Worm (Caenorhabditis elegans) whole organism, young adult: Measurements from ENCODE around the gene EEED8.15.
A peak's percentile ranks its signal among the peaks of the same experiment; 100 is the strongest.

Experiments
- B0019.2 ChIP-seq: fragments of 200-800 bp; sonication (Bioruptor generic); conservative IDR thresholded peaks from 2 replicates; pipeline ENCODE4 v1.3.6; 2022; ENCODE audit warnings: missing genetic modification reagents, missing genetic modification characterization, missing compliant biosample characterization
- C06A6.2 ChIP-seq: fragments of 200-800 bp; sonication (Bioruptor generic); conservative IDR thresholded peaks from 2 replicates; pipeline ENCODE4 v1.3.6; 2022; ENCODE audit warnings: missing genetic modification characterization, missing compliant biosample characterization
- F10E7.11 ChIP-seq: sonication (generic microtip); optimal IDR thresholded peaks from 2 replicates; lab custom pipeline; 2017; ENCODE audit warnings: mild to moderate bottlenecking, missing genetic modification characterization, moderate library complexity, missing compliant biosample characterization
- F22D6.2 ChIP-seq: sonication (generic microtip); optimal IDR thresholded peaks from 2 replicates; lab custom pipeline; 2016; ENCODE audit warnings: mild to moderate bottlenecking, missing genetic modification characterization, missing compliant biosample characterization
- F39B2.1 ChIP-seq: fragments of 200-800 bp; sonication (Bioruptor generic); IDR thresholded peaks from 2 replicates; pipeline ENCODE4 v1.3.6; 2022; ENCODE audit warnings: missing genetic modification reagents, missing genetic modification characterization, missing compliant biosample characterization
- F52B5.7 ChIP-seq: sonication (generic microtip); optimal IDR thresholded peaks from 2 replicates; lab custom pipeline; 2016; ENCODE audit warnings: mild to moderate bottlenecking, missing genetic modification characterization, missing compliant biosample characterization
- F55B11.4 ChIP-seq: sonication (generic microtip); optimal IDR thresholded peaks from 2 replicates; lab custom pipeline; 2016; ENCODE audit warnings: missing compliant biosample characterization, missing genetic modification characterization, borderline replicate concordance; ENCODE audit not compliant: insufficient read depth
- Y53G8AR.9 ChIP-seq: fragments of 200-800 bp; sonication (Bioruptor generic); conservative IDR thresholded peaks from 2 replicates; pipeline ENCODE4 v1.3.6; 2022; ENCODE audit warnings: missing genetic modification reagents, missing genetic modification characterization, missing compliant biosample characterization
- Y95B8A.8 ChIP-seq: fragments of 200-800 bp; sonication (Bioruptor generic); IDR thresholded peaks from 2 replicates; pipeline ENCODE4 v1.3.6; 2022; ENCODE audit warnings: missing genetic modification reagents, missing genetic modification characterization, missing compliant biosample characterization
- ama-1 ChIP-seq, 3 experiments: fragments of 150-350 bp in 1 of 3; sonication (generic microtip) in 2 of 3; optimal IDR thresholded peaks; 2 replicates each; lab custom pipeline; 2014 to 2018; ENCODE audit warnings: missing biosample characterization in 2 of 3, missing genetic modification characterization in 2 of 3, missing genetic modification reagents in 2 of 3
- athp-1 ChIP-seq: sonication (generic microtip); optimal IDR thresholded peaks from 2 replicates; lab custom pipeline; 2017; ENCODE audit warnings: mild to moderate bottlenecking, missing genetic modification characterization, missing compliant biosample characterization
- attf-3 ChIP-seq: fragments of 200-800 bp; sonication (Bioruptor generic); conservative IDR thresholded peaks from 2 replicates; pipeline ENCODE4 v1.3.6; 2022; ENCODE audit warnings: missing genetic modification reagents, missing genetic modification characterization, missing compliant biosample characterization
- attf-5 ChIP-seq: fragments of 200-800 bp; sonication (Bioruptor generic); optimal IDR thresholded peaks from 2 replicates; lab custom pipeline; 2018; ENCODE audit warnings: mild to moderate bottlenecking, missing genetic modification characterization, missing compliant biosample characterization
- attf-6 ChIP-seq: fragments of 200-800 bp; sonication (Bioruptor generic); IDR thresholded peaks from 2 replicates; pipeline ENCODE4 v1.3.6; 2022; ENCODE audit warnings: missing genetic modification reagents, missing genetic modification characterization, missing compliant biosample characterization
- bed-2 ChIP-seq: fragments of 200-800 bp; sonication (Bioruptor generic); IDR thresholded peaks from 2 replicates; pipeline ENCODE4 v1.3.6; 2022; ENCODE audit warnings: missing genetic modification reagents, missing genetic modification characterization, missing compliant biosample characterization
- cebp-1 ChIP-seq, 2 experiments: fragments of 200-800 bp in 1 of 2; sonication (Bioruptor generic) in 1 of 2; sonication (generic microtip) in 1 of 2; IDR thresholded peaks in 1 of 2; optimal IDR thresholded peaks in 1 of 2; 2 replicates each; pipeline versions ENCODE4 v1.3.6 to Lab custom; 2017 to 2022; ENCODE audit warnings: missing compliant biosample characterization in 2 of 2, missing genetic modification characterization in 2 of 2, mild to moderate bottlenecking in 1 of 2, missing genetic modification reagents in 1 of 2, moderate library complexity in 1 of 2
- ceh-40 ChIP-seq: fragments of 200-800 bp; sonication (Bioruptor generic); IDR thresholded peaks from 2 replicates; pipeline ENCODE4 v1.3.6; 2022; ENCODE audit warnings: missing genetic modification characterization, missing compliant biosample characterization
- die-1 ChIP-seq: sonication (generic microtip); optimal IDR thresholded peaks from 2 replicates; lab custom pipeline; 2016; ENCODE audit warnings: missing genotype, mild to moderate bottlenecking, missing genetic modification characterization, missing compliant biosample characterization
- efl-1 ChIP-seq: fragments of 150-350 bp; optimal IDR thresholded peaks from 2 replicates; lab custom pipeline; 2014; ENCODE audit warnings: missing biosample characterization, missing genetic modification reagents, missing genetic modification characterization
- egl-18 ChIP-seq: fragments of 200-800 bp; sonication (Bioruptor generic); IDR thresholded peaks from 2 replicates; pipeline ENCODE4 v1.3.6; 2022; ENCODE audit warnings: missing genetic modification reagents, missing genetic modification characterization, missing compliant biosample characterization
- egl-44 ChIP-seq: fragments of 200-800 bp; sonication (Bioruptor generic); IDR thresholded peaks from 2 replicates; pipeline ENCODE4 v1.3.6; 2022; ENCODE audit warnings: missing genetic modification reagents, missing genetic modification characterization, missing compliant biosample characterization
- ekl-4 ChIP-seq: fragments of 200-800 bp; sonication (Bioruptor generic); IDR thresholded peaks from 2 replicates; pipeline ENCODE4 v1.3.6; 2022; ENCODE audit warnings: missing genetic modification reagents, missing genetic modification characterization, missing compliant biosample characterization
- ets-4 ChIP-seq: fragments of 200-800 bp; sonication (Bioruptor generic); optimal IDR thresholded peaks from 2 replicates; lab custom pipeline; 2018; ENCODE audit warnings: mild to moderate bottlenecking, missing genetic modification characterization, missing compliant biosample characterization
- fkh-3 ChIP-seq: sonication (generic microtip); optimal IDR thresholded peaks from 2 replicates; lab custom pipeline; 2016; ENCODE audit warnings: mild to moderate bottlenecking, missing genetic modification characterization, missing compliant biosample characterization
- hlh-12 ChIP-seq: sonication (generic microtip); optimal IDR thresholded peaks from 2 replicates; lab custom pipeline; 2016; ENCODE audit warnings: missing genetic modification characterization, missing compliant biosample characterization
- hlh-26 ChIP-seq: fragments of 200-800 bp; sonication (Bioruptor generic); conservative IDR thresholded peaks from 2 replicates; pipeline ENCODE4 v1.3.6; 2022; ENCODE audit warnings: missing genetic modification reagents, missing genetic modification characterization, missing compliant biosample characterization
- hsf-1 ChIP-seq: fragments of 200-800 bp; sonication (Bioruptor generic); IDR thresholded peaks from 2 replicates; pipeline ENCODE4 v1.3.6; 2022; ENCODE audit warnings: missing genetic modification reagents, missing genetic modification characterization, missing compliant biosample characterization
- let-526 ChIP-seq: fragments of 200-800 bp; sonication (Bioruptor generic); IDR thresholded peaks from 2 replicates; pipeline ENCODE4 v1.3.6; 2022; ENCODE audit warnings: missing genetic modification reagents, missing genetic modification characterization, missing compliant biosample characterization
- lin-26 ChIP-seq: fragments of 200-800 bp; sonication (Bioruptor generic); IDR thresholded peaks from 2 replicates; pipeline ENCODE4 v1.3.6; 2022; ENCODE audit warnings: missing genetic modification reagents, missing genetic modification characterization, missing compliant biosample characterization
- lir-1 ChIP-seq: fragments of 200-800 bp; sonication (Bioruptor generic); conservative IDR thresholded peaks from 2 replicates; pipeline ENCODE4 v1.3.6; 2022; ENCODE audit warnings: missing genetic modification reagents, missing genetic modification characterization, missing compliant biosample characterization
- lsl-1 ChIP-seq: fragments of 200-800 bp; sonication (Bioruptor generic); optimal IDR thresholded peaks from 2 replicates; lab custom pipeline; 2018; ENCODE audit warnings: mild to moderate bottlenecking, missing genetic modification characterization, moderate library complexity, missing compliant biosample characterization
- madf-3 ChIP-seq: fragments of 200-800 bp; sonication (Bioruptor generic); IDR thresholded peaks from 2 replicates; pipeline ENCODE4 v1.3.6; 2022; ENCODE audit warnings: missing genetic modification reagents, missing genetic modification characterization, missing compliant biosample characterization
- madf-8 ChIP-seq: fragments of 200-800 bp; sonication (Bioruptor generic); conservative IDR thresholded peaks from 2 replicates; pipeline ENCODE4 v1.3.6; 2022; ENCODE audit warnings: missing genetic modification reagents, missing genetic modification characterization, missing compliant biosample characterization
- mel-28 ChIP-seq: sonication (generic microtip); optimal IDR thresholded peaks from 2 replicates; lab custom pipeline; 2016; ENCODE audit warnings: borderline replicate concordance, mild to moderate bottlenecking, missing genetic modification characterization, missing compliant biosample characterization
- nfyb-1 ChIP-seq: fragments of 200-800 bp; sonication (Bioruptor generic); IDR thresholded peaks from 2 replicates; pipeline ENCODE4 v1.3.6; 2022; ENCODE audit warnings: missing genetic modification reagents, missing genetic modification characterization, missing compliant biosample characterization
- nhr-120 ChIP-seq: fragments of 200-800 bp; sonication (Bioruptor generic); IDR thresholded peaks from 2 replicates; pipeline ENCODE4 v1.3.6; 2022; ENCODE audit warnings: missing genetic modification characterization, missing compliant biosample characterization
- rcor-1 ChIP-seq: fragments of 200-800 bp; sonication (Bioruptor generic); IDR thresholded peaks from 2 replicates; pipeline ENCODE4 v1.3.6; 2022; ENCODE audit warnings: missing genetic modification reagents, missing genetic modification characterization, missing compliant biosample characterization
- repo-1 ChIP-seq: sonication (generic microtip); optimal IDR thresholded peaks from 2 replicates; lab custom pipeline; 2017; ENCODE audit warnings: mild to moderate bottlenecking, missing genetic modification characterization, missing compliant biosample characterization
- rpc-1 ChIP-seq, 2 experiments: fragments of 150-350 bp in 1 of 2; sonication (generic microtip) in 1 of 2; optimal IDR thresholded peaks; 2 replicates each; lab custom pipeline; 2014 to 2018; ENCODE audit warnings: missing biosample characterization in 1 of 2, missing genetic modification characterization in 1 of 2, missing genetic modification reagents in 1 of 2, missing genotype in 1 of 2
- snpc-1.1 ChIP-seq: sonication (generic microtip); optimal IDR thresholded peaks from 2 replicates; lab custom pipeline; 2017; ENCODE audit warnings: missing genetic modification characterization, mild to moderate bottlenecking, missing compliant biosample characterization, antibody characterized with exemption, moderate library complexity, missing genotype, missing genetic modification reagents; ENCODE audit not compliant: insufficient read depth
- snpc-4 ChIP-seq, 5 experiments: fragments of 150-350 bp in 1 of 5; sonication (generic microtip) in 4 of 5; optimal IDR thresholded peaks; 2 replicates each; lab custom pipeline; 2014 to 2018; ENCODE audit warnings: missing genetic modification characterization in 5 of 5, missing biosample characterization in 3 of 5, antibody characterized with exemption in 2 of 5, mild to moderate bottlenecking in 2 of 5, missing compliant biosample characterization in 2 of 5, missing genotype in 2 of 5, moderate library complexity in 2 of 5, missing genetic modification reagents in 1 of 5
- sptf-2 ChIP-seq: fragments of 200-800 bp; sonication (Bioruptor generic); optimal IDR thresholded peaks from 2 replicates; lab custom pipeline; 2018; ENCODE audit warnings: mild to moderate bottlenecking, missing genetic modification characterization, missing compliant biosample characterization
- tlf-1 ChIP-seq: fragments of 200-800 bp; sonication (Bioruptor generic); optimal IDR thresholded peaks from 2 replicates; lab custom pipeline; 2018; ENCODE audit warnings: mild to moderate bottlenecking, missing genetic modification characterization, missing compliant biosample characterization
- unc-130 ChIP-seq: sonication (generic microtip); optimal IDR thresholded peaks from 2 replicates; lab custom pipeline; 2016; ENCODE audit warnings: missing genetic modification reagents, missing genetic modification characterization, missing compliant biosample characterization
- ztf-18 ChIP-seq: sonication (generic microtip); optimal IDR thresholded peaks from 2 replicates; lab custom pipeline; 2016; ENCODE audit warnings: missing genotype, mild to moderate bottlenecking, missing genetic modification characterization, missing compliant biosample characterization
- ztf-26 ChIP-seq: sonication (generic microtip); optimal IDR thresholded peaks from 2 replicates; lab custom pipeline; 2017; ENCODE audit warnings: missing genetic modification characterization, missing compliant biosample characterization

Gene EEED8.15

ce11 chrII:5379614-5380077 lies 39.4 kb upstream of the EEED8.15 start, which contains the start of gene pkc-3 (continued):
- peak; percentile 83 for TF ChIP-seq athp-1 (tag; lab: Kevin White, UChicago)
- peak; percentile 87 for TF ChIP-seq attf-5
- TF ChIP-seq ekl-4 (GFP tag; lab: Robert Waterston, UW): peak; percentile 78
- peak; percentile 39; the same call in 1 of the 2 replicates for TF ChIP-seq rcor-1 (GFP tag; lab: Robert Waterston, UW)
- TF ChIP-seq ama-1 (optimal IDR thresholded peaks at IDR 0.05; lab: Kevin White, UChicago): peak; percentile 79
- TF ChIP-seq ama-1 (GFP tag; optimal IDR thresholded peaks at IDR 0.05; lab: Kevin White, UChicago): no peak
- TF ChIP-seq lsl-1 (GFP tag; lab: Kevin White, UChicago): peak; percentile 44
- TF ChIP-seq Y95B8A.8 (GFP tag; lab: Robert Waterston, UW): peak; percentile 88
- no peak for TF ChIP-seq F55B11.4 (tag; lab: Kevin White, UChicago)
- peak; percentile 34 for TF ChIP-seq unc-130 (GFP tag; lab: Kevin White, UChicago)
- no peak for TF ChIP-seq madf-8
- TF ChIP-seq fkh-3 (tag; lab: Kevin White, UChicago): no peak
- TF ChIP-seq snpc-1.1: no peak
- no peak; the same call in 1 of the 2 replicates for TF ChIP-seq attf-3
- TF ChIP-seq lir-1: 0 out of 2 replicates have a peak, but pooled peaks have one; percentile 41
- peak; percentile 79 for TF ChIP-seq repo-1 (tag; lab: Kevin White, UChicago)
- peak; percentile 54 for TF ChIP-seq ets-4 (GFP tag; lab: Kevin White, UChicago)
- TF ChIP-seq madf-3 (GFP tag; lab: Robert Waterston, UW): peak; percentile 72
- TF ChIP-seq C06A6.2 (GFP tag; lab: Robert Waterston, UW): peak; percentile 35; the same call in 1 of the 2 replicates
- no peak for TF ChIP-seq hlh-26 (GFP tag; lab: Robert Waterston, UW)
- TF ChIP-seq sptf-2 (GFP tag; lab: Kevin White, UChicago): no peak
- TF ChIP-seq attf-6: peak; percentile 45; the same call in 1 of the 2 replicates
- TF ChIP-seq ceh-40 (GFP tag; lab: Robert Waterston, UW): 0 out of 2 replicates have a peak, but pooled peaks have one; percentile 10
- TF ChIP-seq let-526: no peak
- no peak for TF ChIP-seq rpc-1 (optimal IDR thresholded peaks at IDR 0.05; lab: Kevin White, UChicago)
- no peak for TF ChIP-seq rpc-1 (tag; optimal IDR thresholded peaks at IDR 0.05; lab: Kevin White, UChicago)
- TF ChIP-seq snpc-4 (GFP tag; optimal IDR thresholded peaks at IDR 0.05; lab: Kevin White, UChicago): no peak
- peak; percentile 13 to 64 (median 54) for TF ChIP-seq snpc-4 (tag; optimal IDR thresholded peaks at IDR 0.05; lab: Kevin White, UChicago)
- peak; percentile 53 for TF ChIP-seq F52B5.7 (tag; lab: Kevin White, UChicago)
- peak; percentile 75 for TF ChIP-seq hsf-1 (GFP tag; lab: Robert Waterston, UW)
- TF ChIP-seq die-1: peak; percentile 55
- no peak for TF ChIP-seq bed-2
- TF ChIP-seq egl-44 (GFP tag; lab: Robert Waterston, UW): peak; percentile 30; the same call in 1 of the 2 replicates
- TF ChIP-seq nhr-120: no peak
- peak; percentile 72 for TF ChIP-seq lin-26 (GFP tag; lab: Robert Waterston, UW)
- peak; percentile 86 for TF ChIP-seq Y53G8AR.9 (GFP tag; lab: Robert Waterston, UW)
- TF ChIP-seq B0019.2 (GFP tag; lab: Robert Waterston, UW): no peak
- TF ChIP-seq cebp-1 (GFP tag; IDR thresholded peaks at IDR 0.05; lab: Robert Waterston, UW): no peak
- TF ChIP-seq cebp-1 (tag; optimal IDR thresholded peaks at IDR 0.05; lab: Kevin White, UChicago): peak; percentile 65
- 0 out of 2 replicates have a peak, but pooled peaks have one; percentile 54 for TF ChIP-seq F39B2.1 (GFP tag; lab: Robert Waterston, UW)
- TF ChIP-seq F22D6.2 (tag; lab: Kevin White, UChicago): peak; percentile 37
- TF ChIP-seq mel-28: no peak
- TF ChIP-seq tlf-1 (GFP tag; lab: Kevin White, UChicago): peak; percentile 72
- no peak for TF ChIP-seq F10E7.11
- TF ChIP-seq egl-18 (GFP tag; lab: Robert Waterston, UW): 0 out of 2 replicates have a peak, but pooled peaks have one; percentile 3
- TF ChIP-seq nfyb-1: peak; percentile 72
- TF ChIP-seq ztf-26 (tag; lab: Kevin White, UChicago): peak; percentile 51
- TF ChIP-seq ztf-18: peak; percentile 83
- peak; percentile 63 for TF ChIP-seq efl-1 (GFP tag; lab: Kevin White, UChicago)
- no peak for TF ChIP-seq hlh-12 (tag; lab: Kevin White, UChicago)
